Worm (Caenorhabditis elegans): Measurements from ENCODE around the gene C12D5.10.

The C12D5.10 gene

DNA sequence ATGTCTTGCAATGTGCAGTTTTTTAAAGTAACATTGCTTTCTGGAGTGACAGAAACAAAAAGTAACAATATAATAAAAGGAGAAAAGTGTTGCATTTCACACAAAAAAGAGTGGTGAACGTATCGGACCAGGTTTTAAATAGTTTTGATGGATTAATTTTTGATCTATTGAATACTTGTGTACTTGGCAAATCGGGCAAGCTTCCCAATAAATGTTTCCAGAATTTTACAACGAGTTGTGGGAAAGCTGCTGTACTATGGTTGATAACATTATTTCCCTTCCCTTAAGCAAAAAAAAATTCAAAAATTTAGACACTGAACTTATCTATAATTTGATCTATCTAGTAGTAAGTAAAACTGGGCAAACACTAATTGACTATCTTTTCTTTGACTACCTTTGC lies at the start of gene C12D5.10:
TSS of gene C12D5.10 (minus strand) at position 101 of the 400 bp plus-strand sequence.
- no peak for TF ChIP-seq unc-62 (GFP tag; optimal IDR thresholded peaks at IDR 0.05)

ce11 chrV:7742485-7742959 lies 49.2 kb upstream of the C12D5.10 start, which contains the start of gene fbxl-5:
Gene fbxl-5 (plus strand): TSS chrV:7742909.
- no peak for TF ChIP-seq unc-62 (GFP tag; optimal IDR thresholded peaks at IDR 0.05)

DNA sequence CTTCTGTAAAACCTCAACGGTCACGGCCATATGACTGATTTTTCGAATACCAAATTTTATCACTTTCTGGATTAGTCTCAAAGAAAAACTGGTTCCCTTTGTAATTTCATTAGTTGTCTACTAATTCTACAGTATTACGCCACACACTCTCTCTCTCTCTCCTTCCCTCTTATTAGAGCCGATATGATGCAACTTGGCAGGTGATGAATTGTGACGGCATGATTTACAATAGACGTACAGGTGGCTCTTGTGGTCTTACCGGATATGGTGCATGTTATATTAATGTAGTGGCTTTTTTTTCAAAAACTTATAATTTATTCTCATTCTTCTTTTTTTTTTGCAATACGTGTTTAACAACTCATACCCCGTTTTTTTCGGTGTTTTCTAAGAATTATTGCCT lies 48.6 kb upstream of the C12D5.10 start:
- TF ChIP-seq unc-62 (GFP tag; optimal IDR thresholded peaks at IDR 0.05), result no peak

DNA sequence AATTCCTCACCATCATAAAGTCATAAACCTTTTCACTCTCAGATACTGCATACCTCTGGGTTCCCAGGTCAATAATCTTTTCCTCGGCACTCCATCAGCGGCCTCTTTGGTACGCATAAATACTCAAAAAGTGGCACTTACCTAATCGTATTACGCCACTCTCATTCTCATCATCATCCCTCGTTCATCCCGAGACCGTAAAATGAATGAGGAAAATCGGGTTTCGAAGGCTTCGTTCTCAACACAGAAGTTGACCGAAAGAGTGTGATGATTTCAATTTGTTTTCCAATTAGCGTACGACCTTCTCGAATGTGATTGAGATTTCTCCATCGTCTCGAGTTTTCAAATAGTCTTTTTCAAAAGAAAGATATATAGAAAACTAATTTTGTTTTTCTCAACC lies 46.7 kb upstream of the C12D5.10 start:
- TF ChIP-seq unc-62 (GFP tag; optimal IDR thresholded peaks at IDR 0.05), result no peak

DNA sequence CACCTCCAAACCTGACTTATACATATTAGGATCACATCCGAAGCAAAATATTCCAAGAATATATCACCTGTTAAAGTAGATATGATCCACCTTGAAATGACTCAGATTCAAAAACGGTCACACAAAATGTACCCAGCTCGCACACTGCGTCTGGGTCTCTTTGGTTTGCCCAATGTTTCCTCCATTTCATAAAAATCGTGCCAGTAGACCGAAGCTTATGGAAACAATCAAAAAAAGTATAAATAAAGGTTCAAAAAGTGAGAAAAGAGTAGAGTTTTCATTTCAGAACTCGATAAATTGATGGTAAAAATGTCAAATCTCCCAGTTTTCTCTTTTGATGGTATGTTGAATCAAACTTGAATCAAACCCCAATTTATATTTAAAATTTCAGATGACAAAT lies 44.4 kb upstream of the C12D5.10 start, which contains the start of gene srr-9:
TSS of gene srr-9 (plus strand) at position 301 of the 400 bp plus-strand sequence.
- TF ChIP-seq unc-62 (GFP tag; optimal IDR thresholded peaks at IDR 0.05), result no peak

ce11 chrV:7735319-7735718 lies 42.0 kb upstream of the C12D5.10 start, which contains the start of gene srr-10:
Gene srr-10 (plus strand): TSS chrV:7735619.
- no peak for TF ChIP-seq unc-62 (GFP tag; optimal IDR thresholded peaks at IDR 0.05)

- TF ChIP-seq unc-62 (GFP tag; optimal IDR thresholded peaks at IDR 0.05), result no peak
These were observed 41.6 kb upstream of the C12D5.10 start, which contains the start of gene clic-1 for ce11 chrV:7734909-7735308. Gene clic-1 (minus strand): TSS chrV:7734911.

- no peak for TF ChIP-seq unc-62 (GFP tag; optimal IDR thresholded peaks at IDR 0.05)
These were observed 40.0 kb upstream of the C12D5.10 start for ce11 chrV:7733240-7733765.

DNA sequence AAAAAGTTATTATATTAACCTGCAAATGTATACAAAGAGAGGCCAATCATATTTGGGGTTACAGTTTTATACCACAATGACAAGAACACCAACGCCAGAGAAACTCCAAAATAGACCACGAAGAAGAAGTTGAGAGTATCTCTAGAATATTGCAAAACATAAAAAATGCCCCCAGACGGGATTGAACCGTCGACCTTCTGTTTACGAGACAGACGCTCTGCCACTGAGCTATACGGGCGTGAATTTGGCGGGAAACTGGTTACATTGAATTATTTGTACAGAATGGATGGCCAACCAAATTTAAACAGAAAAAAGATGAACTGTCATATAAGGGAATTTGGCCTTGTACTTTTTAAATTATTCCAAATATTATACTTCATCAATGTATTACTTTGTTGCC lies 37.2 kb upstream of the C12D5.10 start:
- TF ChIP-seq unc-62 (GFP tag; optimal IDR thresholded peaks at IDR 0.05), result no peak

- TF ChIP-seq unc-62 (GFP tag; optimal IDR thresholded peaks at IDR 0.05), result no peak
These were observed 35.4 kb upstream of the C12D5.10 start, which contains the start of gene Y97E10C.1 for ce11 chrV:7728679-7729027. Gene Y97E10C.1 (plus strand): TSS chrV:7728879.

DNA sequence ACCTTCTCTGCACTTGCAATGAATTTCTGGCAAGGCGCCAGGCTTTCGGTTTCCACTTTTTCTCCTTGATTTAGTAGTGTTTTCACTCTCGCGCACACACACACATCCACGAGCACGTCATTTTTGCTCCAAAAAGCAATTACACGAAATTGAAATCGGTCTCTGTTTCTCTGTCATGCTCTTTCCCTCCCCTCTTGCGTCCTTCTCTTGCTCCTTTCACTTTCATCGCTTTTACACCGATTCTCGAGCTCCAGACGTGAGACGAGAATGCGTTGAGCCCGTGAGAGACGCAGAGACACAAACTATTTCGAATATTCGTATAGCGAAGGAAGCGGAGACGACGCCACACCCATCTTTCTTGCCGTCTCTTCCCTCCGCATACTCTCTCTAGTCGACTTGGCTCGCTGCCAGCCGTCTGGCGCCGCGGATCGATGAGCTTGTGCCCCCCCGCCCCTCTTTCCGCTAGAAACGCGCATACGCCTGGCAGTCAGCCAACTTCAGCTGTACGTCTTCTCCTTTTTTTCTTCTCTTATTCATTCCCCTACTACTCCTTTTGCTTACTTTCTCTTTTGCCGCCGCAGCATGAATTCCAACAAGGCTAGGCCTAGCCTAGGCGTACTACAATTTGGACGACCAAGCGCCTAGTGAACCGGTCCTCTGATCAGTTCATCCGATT lies 34.8 kb upstream of the C12D5.10 start:
- no peak for TF ChIP-seq unc-62 (GFP tag; optimal IDR thresholded peaks at IDR 0.05)

- TF ChIP-seq unc-62 (GFP tag; optimal IDR thresholded peaks at IDR 0.05), result no peak
These were observed 33.6 kb upstream of the C12D5.10 start for ce11 chrV:7726927-7727326.

DNA sequence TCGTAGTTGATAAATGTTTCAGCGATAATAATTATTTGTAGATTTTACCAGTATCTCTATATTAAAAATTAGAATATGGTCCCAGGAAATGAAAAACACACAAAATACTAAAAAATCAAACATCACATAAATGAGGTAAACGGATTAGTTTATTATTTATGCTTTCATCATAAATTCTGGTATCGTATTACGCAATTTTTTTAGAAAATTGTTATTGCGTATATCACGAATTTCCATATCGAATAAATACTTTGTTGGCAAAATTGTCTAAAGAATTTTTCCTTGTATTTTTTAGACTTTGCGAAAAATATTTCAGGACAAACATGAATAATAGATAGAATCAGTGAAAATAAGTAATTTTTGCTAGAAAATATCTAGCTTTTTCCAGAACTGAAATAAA lies 32.9 kb upstream of the C12D5.10 start:
- TF ChIP-seq unc-62 (GFP tag; optimal IDR thresholded peaks at IDR 0.05), result no peak

ce11 chrV:7723967-7724544 lies 30.8 kb upstream of the C12D5.10 start, which contains the start of the genes ZK105.6 and ZK105.8:
Gene ZK105.6 (minus strand): TSS chrV:7724067.
Gene ZK105.8 (plus strand): TSS chrV:7724494.
- no peak for TF ChIP-seq unc-62 (GFP tag; optimal IDR thresholded peaks at IDR 0.05)

DNA sequence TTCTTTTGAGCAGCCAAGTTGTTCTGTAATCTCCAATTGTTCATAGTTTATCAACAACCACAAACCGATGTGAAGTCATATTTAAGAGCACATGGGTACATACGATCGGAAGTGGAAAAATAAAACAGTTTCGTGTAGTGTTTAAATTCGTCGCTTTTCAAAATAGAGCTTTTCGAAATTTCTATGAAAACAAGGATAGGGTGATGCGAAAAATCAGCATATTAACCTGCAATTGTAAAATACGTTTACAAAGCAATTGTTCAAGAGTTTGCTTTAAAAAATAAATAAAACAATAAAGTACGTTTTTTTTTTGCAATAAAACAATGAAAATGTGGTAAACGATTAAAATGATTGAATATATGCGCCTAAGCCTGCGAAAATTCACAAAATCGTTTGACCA lies 28.7 kb upstream of the C12D5.10 start, which contains the start of gene ZK105.14:
TSS of gene ZK105.14 (minus strand) at position 101 of the 400 bp plus-strand sequence.
- no peak for TF ChIP-seq unc-62 (GFP tag; optimal IDR thresholded peaks at IDR 0.05)

DNA sequence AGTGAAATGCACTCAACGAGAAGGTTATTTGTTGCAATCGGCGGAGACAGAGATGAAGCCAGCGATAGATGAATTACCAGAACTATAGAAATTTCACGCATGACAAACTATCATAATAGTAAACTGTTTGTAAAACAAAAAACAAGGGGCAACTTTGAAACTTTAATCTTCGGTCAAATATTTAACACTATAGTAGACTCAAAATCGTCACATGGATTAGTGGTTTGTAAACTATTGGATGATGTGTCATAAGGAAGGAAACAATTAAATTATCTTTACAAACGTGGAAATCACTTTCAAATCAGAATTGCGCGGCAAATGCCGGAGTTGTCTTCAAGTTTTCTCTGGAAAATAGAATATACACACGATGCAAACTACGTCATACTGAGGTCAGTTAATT lies 24.3 kb upstream of the C12D5.10 start, which contains the start of gene ZK105.5:
TSS of gene ZK105.5 (minus strand) at position 101 of the 400 bp plus-strand sequence.
- TF ChIP-seq unc-62 (GFP tag; optimal IDR thresholded peaks at IDR 0.05), result no peak

DNA sequence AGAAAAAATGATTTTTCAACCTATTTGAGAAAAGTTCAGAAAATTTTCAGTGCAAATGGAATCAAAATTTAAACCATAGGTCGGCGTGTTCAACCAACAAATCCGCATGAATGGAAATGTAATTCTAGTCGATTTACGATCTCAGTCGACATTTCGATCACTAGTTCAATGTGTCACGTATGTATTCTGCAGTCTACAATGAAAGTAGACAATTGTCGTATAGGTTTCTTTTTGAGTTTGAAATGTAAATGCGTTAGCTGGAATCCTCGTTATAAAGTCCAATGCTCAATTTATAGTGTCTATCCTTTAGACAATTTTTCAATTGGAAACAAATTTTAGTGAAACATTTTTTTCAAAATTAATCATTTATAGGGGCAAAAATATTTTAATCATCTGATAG lies 22.7 kb upstream of the C12D5.10 start, which contains the start of gene ZK105.12:
TSS of gene ZK105.12 (minus strand) at position 101 of the 400 bp plus-strand sequence.
- TF ChIP-seq unc-62 (GFP tag; optimal IDR thresholded peaks at IDR 0.05), result no peak

Measured in whole organism, dauer.